Worm (Caenorhabditis elegans) whole organism, L4/young adult: ENCODE measurements around the gene npr-27.

Source experiments
- W03F9.2 ChIP-seq: fragments of 150-350 bp; optimal IDR thresholded peaks from 2 replicates; lab custom pipeline; 2014; ENCODE audit warnings: missing biosample characterization, missing genetic modification characterization
- dao-5 ChIP-seq: sonication (generic microtip); optimal IDR thresholded peaks from 2 replicates; lab custom pipeline; 2016; ENCODE audit warnings: missing genotype, missing genetic modification characterization, moderate library complexity, missing compliant biosample characterization
- him-1 ChIP-seq: sonication (generic microtip); optimal IDR thresholded peaks from 2 replicates; lab custom pipeline; 2016; ENCODE audit warnings: missing genotype, missing genetic modification reagents, missing genetic modification characterization, missing compliant biosample characterization

Gene npr-27

DNA sequence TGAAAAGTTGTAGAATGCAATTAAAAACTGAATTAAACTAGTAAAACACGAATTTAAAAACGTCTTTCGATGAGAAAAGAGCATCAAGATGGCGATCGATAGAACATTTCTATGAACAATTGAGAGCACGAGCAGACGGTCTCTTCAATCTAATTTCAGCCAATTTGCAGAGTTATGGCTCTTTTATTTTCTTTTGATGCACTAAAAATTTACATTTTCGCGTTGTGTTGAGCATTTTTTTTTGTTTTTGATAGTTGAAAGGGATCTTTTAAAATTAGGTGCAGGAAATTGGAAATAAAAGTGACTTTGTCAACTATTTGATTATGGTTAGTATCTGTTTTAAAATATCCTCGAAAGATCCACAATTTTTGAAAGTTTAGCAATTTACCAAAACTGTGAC, 3.5 kb downstream of the npr-27 start, which contains the start of gene F42C5.6:
F42C5.6 (minus strand) TSS at position 101 of the 400 bp plus-strand sequence.
- TF ChIP-seq him-1 (tag; lab: Kevin White, UChicago) (no peak), W03F9.2 (tag; lab: Kevin White, UChicago) (no peak), dao-5 (no peak)

DNA sequence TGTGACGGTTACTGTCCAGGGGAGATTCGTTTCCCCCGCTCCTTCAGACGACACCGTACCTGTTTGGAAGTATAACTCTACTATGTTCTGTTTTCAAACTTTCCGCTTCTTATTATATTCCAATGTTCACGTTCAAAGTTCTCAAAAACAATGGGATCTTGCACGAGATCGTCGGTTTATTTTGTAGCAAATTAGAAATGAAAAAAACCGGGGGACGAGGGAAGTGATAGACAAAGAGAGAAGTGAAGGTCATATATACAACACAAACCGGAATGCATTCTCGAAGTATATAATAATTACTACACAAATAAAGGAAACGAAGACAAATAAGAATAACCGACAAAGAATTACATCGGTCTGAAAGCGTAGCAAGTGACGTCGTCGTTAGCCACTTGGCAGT, 4.3 kb downstream of the npr-27 start:
- no peak for TF ChIP-seq W03F9.2 (tag; lab: Kevin White, UChicago)
- TF ChIP-seq dao-5, result no peak
- TF ChIP-seq him-1 (tag; lab: Kevin White, UChicago), result no peak

DNA sequence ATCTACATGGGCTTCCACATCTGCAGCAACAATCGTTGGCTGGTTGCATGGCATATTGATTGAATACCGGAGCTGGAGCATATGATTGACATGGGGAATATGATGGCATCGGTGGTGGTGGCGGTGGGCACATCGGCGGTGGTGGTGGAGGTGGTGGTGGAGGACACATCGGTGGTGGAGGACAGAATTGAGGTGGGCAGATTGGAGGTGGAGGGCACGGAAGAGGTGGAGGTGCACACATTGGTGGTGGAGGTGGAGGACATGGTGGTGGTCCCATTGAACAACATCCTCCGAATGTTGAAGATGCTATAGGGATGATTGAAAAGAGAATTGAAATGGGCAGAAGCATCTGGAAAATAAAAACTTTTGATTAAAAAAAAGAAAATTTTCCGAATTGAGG, 5.0 kb downstream of the npr-27 start, which contains the start of gene grl-4:
grl-4 (minus strand) TSS at position 351 of the 400 bp plus-strand sequence.
- TF ChIP-seq dao-5, result no peak
- no peak for TF ChIP-seq W03F9.2 (tag; lab: Kevin White, UChicago)
- TF ChIP-seq him-1 (tag; lab: Kevin White, UChicago), result no peak

DNA sequence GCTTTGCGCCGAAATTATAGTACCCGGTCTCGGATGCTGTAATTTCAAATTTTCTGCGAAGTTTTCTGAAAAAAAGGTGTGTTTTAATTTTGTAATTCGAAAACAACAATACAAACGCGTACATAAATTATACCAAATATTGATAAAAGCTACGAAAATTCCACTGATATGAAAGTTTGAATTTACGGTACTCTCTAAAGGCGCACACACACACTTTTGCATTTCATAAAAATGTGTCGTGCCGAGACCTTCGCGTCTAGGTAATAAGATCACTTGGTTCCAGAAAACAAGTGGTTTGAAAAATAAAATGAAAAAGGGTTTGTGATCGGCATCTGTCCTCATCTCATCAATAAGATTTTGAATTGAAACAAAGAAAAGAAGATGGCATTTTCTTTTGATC, 5.4 kb downstream of the npr-27 start:
- no peak for TF ChIP-seq him-1 (tag; lab: Kevin White, UChicago)
- TF ChIP-seq dao-5, result no peak
- TF ChIP-seq W03F9.2 (tag; lab: Kevin White, UChicago), result no peak

DNA sequence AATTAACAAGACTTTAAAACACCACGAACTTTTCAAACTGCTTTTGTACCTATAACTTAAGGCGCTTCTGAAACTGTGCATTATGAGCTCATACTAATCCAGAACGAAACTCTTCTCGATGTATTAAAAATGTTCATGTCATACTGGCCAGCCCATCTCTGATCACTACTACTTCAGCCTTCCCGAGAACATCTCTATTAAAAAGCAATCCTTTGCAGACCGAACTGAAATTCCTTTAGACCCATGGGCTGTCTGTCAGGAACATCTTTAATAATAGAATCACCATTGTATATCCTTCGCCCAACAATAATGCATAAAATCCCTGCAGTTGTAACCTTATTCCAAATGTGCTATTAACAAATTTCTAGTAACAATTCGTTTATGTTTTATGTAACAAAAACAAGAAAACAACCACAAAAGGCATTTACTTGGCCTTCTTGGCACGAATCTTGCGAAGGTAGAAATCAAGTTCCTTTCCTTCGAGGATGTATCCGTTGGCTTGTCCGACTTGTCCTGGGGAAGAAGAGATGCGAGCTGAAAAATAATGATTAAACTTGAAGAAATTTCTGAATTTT, 7.3 kb downstream of the npr-27 start:
- TF ChIP-seq dao-5, result no peak
- TF ChIP-seq W03F9.2 (tag; lab: Kevin White, UChicago), result no peak
- no peak for TF ChIP-seq him-1 (tag; lab: Kevin White, UChicago)

DNA sequence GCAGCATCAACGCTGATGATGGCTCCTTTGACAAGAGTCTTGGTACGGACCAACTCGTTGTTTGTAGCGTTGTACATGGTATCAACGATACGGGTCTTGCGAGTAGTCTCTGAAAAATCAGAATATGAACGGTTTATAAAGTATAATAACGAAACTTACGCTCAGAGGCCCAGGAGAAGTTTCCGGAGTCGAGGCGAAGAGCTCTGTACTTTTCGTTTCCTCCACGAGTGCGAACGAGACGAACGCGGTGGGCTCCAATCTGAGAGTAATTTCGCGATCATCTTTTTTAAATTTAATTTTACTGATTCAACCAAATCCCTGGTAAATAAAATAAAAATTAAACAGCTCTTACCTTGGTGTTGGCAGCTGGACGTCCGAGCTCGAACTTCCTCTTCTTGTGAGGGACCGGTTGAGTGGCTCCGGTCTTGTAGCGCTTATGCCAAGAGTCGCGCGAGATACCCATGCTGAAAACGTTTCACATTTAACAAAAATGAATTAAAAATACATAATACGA, 8.0 kb downstream of the npr-27 start, which contains the start of gene rps-8:
rps-8 (minus strand) TSS at position 464 of the 514 bp plus-strand sequence.
- TF ChIP-seq dao-5 (no peak), him-1 (tag; lab: Kevin White, UChicago) (no peak), W03F9.2 (tag; lab: Kevin White, UChicago) (no peak)

DNA sequence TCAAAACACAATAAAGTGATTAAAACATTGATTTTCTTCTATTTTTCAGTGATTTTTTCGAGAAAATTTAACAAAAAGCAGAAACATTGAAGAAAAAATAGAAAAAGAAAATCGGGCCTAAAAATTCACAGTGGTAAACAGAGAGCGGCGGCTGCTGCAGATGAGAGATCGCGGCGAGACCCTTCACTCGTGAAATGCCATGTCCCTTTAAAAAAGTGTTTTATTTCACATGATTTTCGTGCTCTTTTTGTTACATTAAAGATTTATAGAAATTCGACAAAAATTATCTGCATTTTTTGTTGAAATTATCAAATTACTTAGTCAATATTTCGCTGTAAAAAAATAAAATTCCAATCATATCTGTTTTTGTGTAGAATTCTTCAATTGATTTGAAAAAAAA, 8.5 kb downstream of the npr-27 start:
- TF ChIP-seq him-1 (tag; lab: Kevin White, UChicago) (no peak), W03F9.2 (tag; lab: Kevin White, UChicago) (peak; percentile 57), dao-5 (no peak)

DNA sequence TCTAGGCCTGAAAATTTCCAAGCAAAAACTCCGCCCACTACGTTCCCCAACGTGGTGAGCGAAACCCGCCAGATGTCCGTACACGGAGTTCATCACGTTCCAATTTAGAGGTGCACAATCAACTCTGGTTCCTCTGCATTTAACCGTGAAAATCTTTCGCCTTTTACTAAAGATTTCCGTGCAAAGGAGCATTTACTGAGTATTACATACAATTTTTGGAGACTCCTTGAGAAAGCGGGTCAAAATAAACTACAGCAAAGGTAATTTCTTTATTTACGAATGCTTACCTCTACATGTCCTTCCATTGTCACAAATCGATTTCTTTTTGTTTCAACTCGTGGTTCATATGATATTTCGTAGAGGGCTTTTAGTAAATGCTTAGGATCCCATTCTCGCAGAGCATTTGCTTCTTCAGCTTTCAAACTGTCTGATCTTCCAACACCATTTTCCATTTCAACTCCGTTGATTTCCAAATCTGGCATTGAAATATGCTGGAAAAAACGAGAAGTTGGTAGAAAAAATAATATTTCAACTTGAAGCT, 11.3 kb downstream of the npr-27 start, which contains the start of gene F42C5.9:
F42C5.9 (minus strand) TSS at position 491 of the 541 bp plus-strand sequence.
- TF ChIP-seq W03F9.2 (tag; lab: Kevin White, UChicago), result peak; percentile 61
- TF ChIP-seq dao-5, result no peak
- TF ChIP-seq him-1 (tag; lab: Kevin White, UChicago), result no peak

DNA sequence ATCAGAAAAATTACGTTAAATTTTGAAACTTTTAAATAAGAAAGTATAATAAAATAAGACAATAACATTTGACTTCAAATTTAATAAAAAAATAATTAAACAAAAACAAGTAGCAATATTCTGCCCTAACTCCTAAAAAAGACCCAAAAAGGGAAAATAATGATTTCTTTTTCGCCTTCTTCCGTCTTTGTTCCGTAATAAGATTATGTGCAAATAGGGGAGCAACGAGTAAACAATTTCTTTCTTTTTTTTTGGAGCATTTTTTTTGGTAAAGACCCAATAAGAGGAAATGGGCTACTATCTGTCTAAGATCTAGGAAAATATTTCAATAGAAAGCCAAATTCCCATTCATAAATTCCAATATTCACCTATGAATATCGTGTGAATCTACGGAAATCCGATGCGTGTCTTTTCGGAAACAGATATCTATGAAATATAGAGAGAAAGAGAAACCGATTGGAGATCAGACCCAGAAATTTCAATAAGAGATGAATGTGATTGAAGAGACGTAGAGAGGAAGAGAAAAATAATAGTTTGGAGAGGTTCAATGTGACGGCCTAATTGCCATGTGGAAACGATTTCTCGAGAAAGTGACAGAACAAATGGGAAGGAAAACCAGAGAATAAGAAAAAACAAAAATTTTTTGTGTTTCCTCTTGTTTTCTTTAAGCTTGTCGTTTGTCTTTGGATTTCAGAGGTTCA, 12.6 kb downstream of the npr-27 start:
- TF ChIP-seq dao-5 (no peak), him-1 (tag; lab: Kevin White, UChicago) (no peak), W03F9.2 (tag; lab: Kevin White, UChicago) (no peak)

DNA sequence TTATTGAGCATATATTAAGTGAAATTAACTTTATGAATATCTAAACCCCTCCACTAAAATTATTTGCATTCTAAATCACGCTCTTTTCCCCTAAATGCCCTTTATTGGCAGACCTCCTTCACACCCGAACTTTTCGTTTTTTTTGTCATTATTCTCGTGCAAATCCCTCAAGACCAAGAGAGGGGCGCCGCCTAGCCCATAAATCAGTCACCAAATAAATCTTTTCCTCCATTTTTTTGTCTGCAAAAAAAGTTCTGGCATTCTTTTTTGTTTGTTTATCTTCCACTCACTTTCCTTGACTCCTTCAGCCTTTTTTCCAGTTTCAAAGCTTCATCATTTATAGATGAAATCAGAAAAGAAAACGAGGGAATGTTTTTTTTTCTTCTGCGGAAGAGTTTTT, 13.5 kb downstream of the npr-27 start:
- TF ChIP-seq W03F9.2 (tag; lab: Kevin White, UChicago), result no peak
- TF ChIP-seq dao-5, result no peak
- TF ChIP-seq him-1 (tag; lab: Kevin White, UChicago), result no peak

DNA sequence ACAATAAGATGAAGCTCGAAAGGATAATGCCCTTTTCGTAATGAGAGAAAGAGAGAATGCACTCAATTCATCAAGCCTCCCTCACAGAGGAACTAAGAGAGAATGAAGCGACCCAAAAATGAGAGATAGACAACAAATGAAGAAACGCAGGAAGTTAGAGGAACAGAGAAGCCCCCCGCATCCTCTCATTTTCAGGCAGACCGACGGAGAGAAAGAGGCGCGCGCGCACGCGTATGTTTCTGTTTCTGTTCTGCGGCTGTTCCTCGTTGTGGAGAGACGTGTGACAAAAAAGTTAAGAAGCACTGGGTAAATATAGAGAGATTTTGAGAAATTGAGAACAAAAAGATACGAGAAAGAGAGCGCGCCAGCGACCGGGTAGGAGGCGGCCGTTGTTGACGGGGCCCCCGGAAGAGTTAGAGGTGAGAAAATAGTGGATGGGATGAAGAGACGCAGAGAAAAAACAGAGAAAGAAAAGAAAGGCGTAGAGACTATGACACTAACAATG, 14.6 kb downstream of the npr-27 start:
- TF ChIP-seq dao-5, result peak; percentile 35
- peak; percentile 48 for TF ChIP-seq W03F9.2 (tag; lab: Kevin White, UChicago)
- peak; percentile 68 for TF ChIP-seq him-1 (tag; lab: Kevin White, UChicago)

DNA sequence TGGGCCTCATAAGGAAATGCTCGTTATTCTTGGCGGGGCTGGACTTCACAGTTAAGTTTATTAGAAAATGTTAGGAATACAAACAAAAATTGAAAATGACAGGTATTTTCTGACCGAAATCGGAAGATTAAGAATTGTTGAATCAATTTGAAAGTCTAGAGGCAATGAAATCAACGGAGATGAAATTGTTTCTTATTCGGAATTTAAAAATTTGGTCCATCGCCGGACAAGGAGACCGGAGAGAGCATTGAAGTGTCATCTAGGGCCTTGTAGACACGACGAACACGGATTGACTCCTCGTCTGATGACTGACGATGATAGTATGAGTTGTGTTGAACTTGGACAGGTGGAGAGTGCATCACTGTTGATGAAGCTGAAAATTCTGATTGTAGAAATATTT, 15.3 kb downstream of the npr-27 start:
- no peak for TF ChIP-seq dao-5
- TF ChIP-seq W03F9.2 (tag; lab: Kevin White, UChicago), result no peak
- no peak for TF ChIP-seq him-1 (tag; lab: Kevin White, UChicago)

DNA sequence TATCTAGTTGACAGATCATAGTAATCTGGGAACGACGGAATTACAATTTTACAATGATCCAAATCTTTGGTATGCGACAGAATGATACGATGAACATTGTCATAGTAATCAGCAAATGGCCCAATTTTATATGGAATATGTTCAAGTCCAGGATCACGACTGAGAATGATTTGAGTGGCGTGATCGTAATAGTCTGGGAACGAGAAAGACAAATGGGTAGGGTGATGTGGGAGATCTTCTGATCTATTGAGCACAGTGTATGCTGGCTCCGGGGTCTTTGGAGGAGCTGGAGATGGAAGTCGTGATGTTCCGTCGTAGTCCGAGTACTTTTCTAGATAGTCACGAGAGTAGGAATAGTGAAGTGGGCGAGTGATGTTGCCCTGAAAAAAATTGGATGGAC, 18.5 kb downstream of the npr-27 start:
- TF ChIP-seq dao-5 (no peak), W03F9.2 (tag; lab: Kevin White, UChicago) (no peak), him-1 (tag; lab: Kevin White, UChicago) (no peak)

DNA sequence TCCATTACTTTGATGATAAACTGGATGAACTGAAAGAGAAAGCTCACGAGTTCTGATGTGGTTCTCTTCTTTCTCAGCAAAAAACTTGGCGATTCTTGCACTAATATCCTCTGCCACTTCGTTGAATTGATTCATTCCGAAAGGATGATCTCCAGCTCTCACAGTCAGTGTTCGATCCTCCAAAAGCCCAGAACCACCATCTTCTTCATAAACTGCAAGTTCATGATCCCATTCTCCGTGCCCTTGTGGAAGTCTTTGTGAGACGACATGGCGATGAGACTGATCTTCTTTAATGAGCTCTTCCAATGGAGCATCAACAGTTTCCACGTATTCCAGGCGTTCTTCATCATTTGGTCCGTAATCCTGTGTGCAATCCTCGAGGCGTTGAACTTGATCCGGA, 19.5 kb downstream of the npr-27 start:
- TF ChIP-seq dao-5 (no peak), W03F9.2 (tag; lab: Kevin White, UChicago) (no peak), him-1 (tag; lab: Kevin White, UChicago) (no peak)
